Fruit fly (Drosophila melanogaster) whole organism, embryonic: ENCODE results near the gene CG14966.

ENCODE experiments used
- Bteb2 ChIP-seq: fragments of 200-800 bp; sonication (Bioruptor generic); optimal IDR thresholded peaks from 2 replicates; lab custom pipeline; 2016; ENCODE audit warnings: missing biosample characterization, missing genetic modification characterization
- CG10209 ChIP-seq: fragments of 200-800 bp; sonication (Bioruptor generic); optimal IDR thresholded peaks from 3 replicates; lab custom pipeline; 2017; ENCODE audit warnings: missing biosample characterization, mild to moderate bottlenecking, missing genetic modification characterization, missing genetic modification reagents
- CG10366 ChIP-seq: fragments of 200-800 bp; sonication (Bioruptor generic); IDR thresholded peaks from 2 replicates; pipeline ENCODE4 v1.3.6; 2022; ENCODE audit warnings: missing biosample characterization, missing genetic modification characterization
- CG11695 ChIP-seq: fragments of 200-800 bp; sonication (Bioruptor generic); IDR thresholded peaks from 3 replicates; pipeline ENCODE4 v1.3.6; 2022; ENCODE audit warnings: missing biosample characterization, missing genetic modification characterization
- CG12391 ChIP-seq: fragments of 200-800 bp; sonication (Bioruptor generic); optimal IDR thresholded peaks from 3 replicates; lab custom pipeline; 2018; ENCODE audit warnings: missing biosample characterization, mild to moderate bottlenecking, missing genetic modification characterization, moderate library complexity
- CG12659 ChIP-seq: fragments of 200-800 bp; sonication (Bioruptor generic); optimal IDR thresholded peaks from 3 replicates; lab custom pipeline; 2017; ENCODE audit warnings: mild to moderate bottlenecking, missing biosample characterization, missing genetic modification reagents, missing genetic modification characterization
- CG14014 ChIP-seq: fragments of 200-800 bp; sonication (Bioruptor generic); IDR thresholded peaks from 2 replicates; pipeline ENCODE4 v1.3.6; 2022; ENCODE audit warnings: missing biosample characterization, missing genetic modification characterization
- CG15514 ChIP-seq: fragments of 200-800 bp; sonication (Bioruptor generic); optimal IDR thresholded peaks from 3 replicates; lab custom pipeline; 2017; ENCODE audit warnings: missing biosample characterization, missing genetic modification characterization, mild to moderate bottlenecking, moderate library complexity, missing genetic modification reagents
- CG1792 ChIP-seq: fragments of 200-800 bp; sonication (Bioruptor generic); optimal IDR thresholded peaks from 2 replicates; lab custom pipeline; 2016; ENCODE audit warnings: missing biosample characterization, missing genetic modification characterization
- CG18262 ChIP-seq: fragments of 200-800 bp; optimal IDR thresholded peaks from 3 replicates; lab custom pipeline; 2019; ENCODE audit warnings: missing biosample characterization, mild to moderate bottlenecking, missing genetic modification characterization, moderate library complexity
- CG18619 ChIP-seq: fragments of 200-800 bp; sonication (Bioruptor generic); optimal IDR thresholded peaks from 3 replicates; lab custom pipeline; 2017; ENCODE audit warnings: missing biosample characterization, mild to moderate bottlenecking, missing genetic modification characterization
- CG30431 ChIP-seq: fragments of 200-800 bp; sonication (Bioruptor generic); optimal IDR thresholded peaks from 2 replicates; lab custom pipeline; 2017; ENCODE audit warnings: missing biosample characterization, missing genetic modification characterization
- CG31441 ChIP-seq: fragments of 200-800 bp; sonication (Bioruptor generic); IDR thresholded peaks from 2 replicates; pipeline ENCODE4 v1.3.6; 2022; ENCODE audit warnings: missing biosample characterization, missing genetic modification characterization
- CG32532 ChIP-seq: fragments of 200-800 bp; sonication (Bioruptor generic); IDR thresholded peaks from 2 replicates; pipeline ENCODE4 v1.3.6; 2022; ENCODE audit warnings: missing biosample characterization, missing genetic modification characterization
- CG32767 ChIP-seq: fragments of 200-800 bp; sonication (Bioruptor generic); IDR thresholded peaks from 2 replicates; pipeline ENCODE4 v1.3.6; 2022; ENCODE audit warnings: missing biosample characterization, missing genetic modification characterization
- CG33213 ChIP-seq: fragments of 200-800 bp; sonication (Bioruptor generic); optimal IDR thresholded peaks from 3 replicates; lab custom pipeline; 2016; ENCODE audit warnings: missing biosample characterization, missing genetic modification characterization
- CG4424 ChIP-seq: fragments of 200-800 bp; sonication (Bioruptor generic); optimal IDR thresholded peaks from 3 replicates; lab custom pipeline; 2016; ENCODE audit warnings: missing biosample characterization, missing genetic modification characterization
- CG7372 ChIP-seq: fragments of 200-800 bp; sonication (Bioruptor generic); IDR thresholded peaks from 2 replicates; pipeline ENCODE4 v1.3.6; 2022; ENCODE audit warnings: missing biosample characterization, missing genetic modification characterization
- CG8290 ChIP-seq, 3 experiments: fragments of 200-800 bp; sonication (Bioruptor generic); optimal IDR thresholded peaks; 2 replicates each; lab custom pipeline; 2016 to 2019; ENCODE audit warnings: missing biosample characterization in 3 of 3, missing genetic modification characterization in 3 of 3, mild to moderate bottlenecking in 2 of 3, moderate library complexity in 1 of 3
- CG9609 ChIP-seq: fragments of 200-800 bp; sonication (Bioruptor generic); optimal IDR thresholded peaks from 3 replicates; lab custom pipeline; 2016; ENCODE audit warnings: missing biosample characterization, missing genetic modification characterization
- CG9727 ChIP-seq: fragments of 200-800 bp; sonication (Bioruptor generic); optimal IDR thresholded peaks from 3 replicates; lab custom pipeline; 2017; ENCODE audit warnings: missing biosample characterization, mild to moderate bottlenecking, missing genetic modification characterization
- CG9932 ChIP-seq: fragments of 200-800 bp; sonication (Bioruptor generic); IDR thresholded peaks from 2 replicates; pipeline ENCODE4 v1.3.6; 2022; ENCODE audit warnings: missing biosample characterization, missing genetic modification characterization
- CHES-1-like ChIP-seq: fragments of 200-800 bp; sonication (Bioruptor generic); optimal IDR thresholded peaks from 2 replicates; lab custom pipeline; 2016; ENCODE audit warnings: missing biosample characterization, missing genetic modification characterization
- Camta ChIP-seq: fragments of 200-800 bp; sonication (Bioruptor generic); optimal IDR thresholded peaks from 2 replicates; lab custom pipeline; 2016; ENCODE audit warnings: missing biosample characterization, missing genetic modification characterization
- Dad ChIP-seq: fragments of 200-800 bp; sonication (Bioruptor generic); optimal IDR thresholded peaks from 3 replicates; lab custom pipeline; 2016; ENCODE audit warnings: missing biosample characterization, missing genetic modification characterization
- HLH54F ChIP-seq: fragments of 200-800 bp; sonication (Bioruptor generic); optimal IDR thresholded peaks from 3 replicates; lab custom pipeline; 2016; ENCODE audit warnings: missing biosample characterization, missing genetic modification characterization
- MESR4 ChIP-seq: fragments of 200-800 bp; sonication (Bioruptor generic); optimal IDR thresholded peaks from 2 replicates; lab custom pipeline; 2018; ENCODE audit warnings: missing biosample characterization, mild to moderate bottlenecking, missing genetic modification characterization, moderate library complexity
- Med ChIP-seq: fragments of 200-800 bp; sonication (Bioruptor generic); peaks from one replicate; lab custom pipeline; 2016; ENCODE audit warnings: missing biosample characterization, missing genetic modification characterization, mild to moderate bottlenecking, inconsistent platforms, moderate library complexity
- Meics ChIP-seq: fragments of 200-800 bp; sonication (Bioruptor generic); optimal IDR thresholded peaks from 2 replicates; lab custom pipeline; 2017; ENCODE audit warnings: missing biosample characterization, mild to moderate bottlenecking, missing genetic modification characterization
- Myb ChIP-seq: fragments of 200-800 bp; sonication (Bioruptor generic); optimal IDR thresholded peaks from 2 replicates; lab custom pipeline; 2016; ENCODE audit warnings: missing biosample characterization, missing genetic modification characterization
- Ptx1 ChIP-seq: fragments of 200-800 bp; sonication (Bioruptor generic); IDR thresholded peaks from 2 replicates; pipeline ENCODE4 v1.3.6; 2022; ENCODE audit warnings: missing biosample characterization, missing genetic modification characterization
- Xrp1 ChIP-seq: fragments of 200-800 bp; sonication (Bioruptor generic); IDR thresholded peaks from 2 replicates; pipeline ENCODE4 v1.3.6; 2022; ENCODE audit warnings: missing biosample characterization, missing genetic modification characterization
- YL-1 ChIP-seq: fragments of 200-800 bp; sonication (Bioruptor generic); optimal IDR thresholded peaks from 3 replicates; lab custom pipeline; 2017; ENCODE audit warnings: missing biosample characterization, mild to moderate bottlenecking, missing genetic modification characterization
- ac ChIP-seq: fragments of 200-800 bp; sonication (Bioruptor generic); optimal IDR thresholded peaks from 3 replicates; lab custom pipeline; 2017; ENCODE audit warnings: missing biosample characterization, mild to moderate bottlenecking, missing genetic modification characterization
- ase ChIP-seq: fragments of 200-800 bp; sonication (Bioruptor generic); IDR thresholded peaks from 3 replicates; pipeline ENCODE4 v1.3.6; 2022; ENCODE audit warnings: missing biosample characterization, missing genetic modification characterization
- az2 ChIP-seq: fragments of 200-800 bp; sonication (Bioruptor generic); optimal IDR thresholded peaks from 3 replicates; lab custom pipeline; 2016; ENCODE audit warnings: missing biosample characterization, missing genetic modification characterization
- bab2 ChIP-seq: fragments of 200-800 bp; sonication (Bioruptor generic); optimal IDR thresholded peaks from 2 replicates; lab custom pipeline; 2016; ENCODE audit warnings: missing biosample characterization, missing genetic modification characterization
- bbx ChIP-seq: fragments of 200-800 bp; sonication (Bioruptor generic); IDR thresholded peaks from 2 replicates; pipeline ENCODE4 v1.3.6; 2022; ENCODE audit warnings: missing biosample characterization, missing genetic modification characterization; ENCODE audit not compliant: partially characterized antibody
- bsh ChIP-seq, 2 experiments: fragments of 200-800 bp; sonication (Bioruptor generic); optimal IDR thresholded peaks; 2 replicates each; lab custom pipeline; 2017 to 2018; ENCODE audit warnings: mild to moderate bottlenecking in 2 of 2, missing biosample characterization in 2 of 2, missing genetic modification characterization in 2 of 2, moderate library complexity in 1 of 2
- chif ChIP-seq, 2 experiments: fragments of 200-800 bp; sonication (Bioruptor generic); optimal IDR thresholded peaks; 3 replicates each; lab custom pipeline; 2016; ENCODE audit warnings: missing biosample characterization in 2 of 2, missing genetic modification characterization in 2 of 2
- disco-r ChIP-seq: fragments of 200-800 bp; sonication (Bioruptor generic); optimal IDR thresholded peaks from 2 replicates; lab custom pipeline; 2016; ENCODE audit warnings: missing biosample characterization, missing genetic modification characterization
- ewg ChIP-seq: fragments of 200-800 bp; sonication (Bioruptor generic); optimal IDR thresholded peaks from 3 replicates; lab custom pipeline; 2017; ENCODE audit warnings: mild to moderate bottlenecking, missing biosample characterization, missing genetic modification reagents, missing genetic modification characterization
- fu2 ChIP-seq: fragments of 200-800 bp; sonication (Bioruptor generic); optimal IDR thresholded peaks from 2 replicates; lab custom pipeline; 2016; ENCODE audit warnings: missing biosample characterization, missing genetic modification characterization
- grn ChIP-seq: fragments of 200-800 bp; sonication (Bioruptor generic); optimal IDR thresholded peaks from 3 replicates; lab custom pipeline; 2017; ENCODE audit warnings: missing biosample characterization, missing genetic modification characterization
- org-1 ChIP-seq: fragments of 200-800 bp; sonication (Bioruptor generic); optimal IDR thresholded peaks from 2 replicates; lab custom pipeline; 2017; ENCODE audit warnings: missing biosample characterization, missing genetic modification characterization
- stc ChIP-seq: fragments of 200-800 bp; sonication (Bioruptor generic); IDR thresholded peaks from 2 replicates; pipeline ENCODE4 v1.3.6; 2022; ENCODE audit warnings: missing biosample characterization, missing genetic modification characterization
- trh ChIP-seq: fragments of 200-800 bp; sonication (Bioruptor generic); optimal IDR thresholded peaks from 2 replicates; lab custom pipeline; 2016; ENCODE audit warnings: missing biosample characterization, missing genetic modification characterization
- vnd ChIP-seq: fragments of 200-800 bp; sonication (Bioruptor generic); IDR thresholded peaks from 3 replicates; pipeline ENCODE4 v1.3.6; 2022; ENCODE audit warnings: missing biosample characterization, missing genetic modification characterization; ENCODE audit not compliant: partially characterized antibody
- vvl ChIP-seq: fragments of 200-800 bp; sonication (Bioruptor generic); IDR thresholded peaks from 2 replicates; pipeline ENCODE4 v1.3.6; 2022; ENCODE audit warnings: missing biosample characterization, missing genetic modification characterization
- wdn ChIP-seq: fragments of 200-800 bp; sonication (Bioruptor generic); IDR thresholded peaks from 2 replicates; pipeline ENCODE4 v1.3.6; 2022; ENCODE audit warnings: missing biosample characterization, missing genetic modification characterization

The CG14966 gene

DNA sequence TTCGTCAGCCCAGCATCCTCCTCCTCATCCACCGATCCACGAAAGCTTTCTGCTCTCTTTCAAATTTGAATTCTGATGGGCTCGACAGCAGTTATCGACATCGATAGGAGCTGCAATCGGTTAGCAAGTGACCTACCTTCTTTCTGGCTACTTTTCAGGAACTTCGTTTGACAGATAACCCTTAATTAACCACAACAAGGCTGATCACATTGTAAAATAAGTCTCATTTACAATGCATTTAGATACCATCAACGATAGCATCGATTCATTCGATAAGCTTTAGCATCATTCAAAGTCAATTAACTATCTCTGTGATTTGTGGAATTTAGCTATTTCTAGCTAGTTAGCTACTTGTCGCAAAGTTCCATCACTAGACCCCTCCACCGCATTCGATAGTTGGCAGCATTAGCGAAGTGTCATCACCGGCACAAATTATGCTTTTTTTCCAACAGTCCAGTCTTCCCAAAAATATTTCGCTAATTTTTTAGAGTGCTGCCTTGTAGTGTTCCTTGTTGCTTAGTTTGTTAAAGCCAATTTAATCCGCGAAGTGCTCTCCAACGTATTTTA lies 18.8 kb downstream of the CG14966 start, which contains the start of the genes MnM and Girdin (continued):
- TF ChIP-seq CG15514 (GFP tag; lab: Kevin White, UChicago) = peak; percentile 88
- TF ChIP-seq Camta (GFP tag; lab: Kevin White, UChicago) = peak; percentile 39
- peak; percentile 12 for TF ChIP-seq org-1
- peak; percentile 44 for TF ChIP-seq disco-r (GFP tag; lab: Kevin White, UChicago)
- peak; percentile 37 to 74 for TF ChIP-seq chif (GFP tag; optimal IDR thresholded peaks at IDR 0.05; lab: Kevin White, UChicago)
- TF ChIP-seq CG30431 = peak; percentile 15
- TF ChIP-seq vvl (GFP tag; lab: Robert Waterston, UW) = peak; percentile 41; the same call in 1 of the 2 replicates
- TF ChIP-seq ewg = peak; percentile 10
- peak; percentile 64 for TF ChIP-seq CG33213
- TF ChIP-seq CHES-1-like = peak; percentile 86
- TF ChIP-seq CG1792 (GFP tag; lab: Kevin White, UChicago) = peak; percentile 17
- TF ChIP-seq Med (GFP tag; lab: Kevin White, UChicago) = peak; percentile 94
- TF ChIP-seq Dad (GFP tag; lab: Kevin White, UChicago) = peak; percentile 60
- peak; percentile 63 for TF ChIP-seq MESR4 (GFP tag; lab: Kevin White, UChicago)
- no peak for TF ChIP-seq CG11695 (GFP tag; lab: Robert Waterston, UW)
- TF ChIP-seq CG9727 (GFP tag; lab: Kevin White, UChicago) = peak; percentile 46
- TF ChIP-seq CG10209 = peak; percentile 56
- TF ChIP-seq CG12391 (tag; lab: Kevin White, UChicago) = peak; percentile 75
- no peak for TF ChIP-seq stc
- no peak for TF ChIP-seq Ptx1
- TF ChIP-seq grn = no peak
- peak; percentile 63 for TF ChIP-seq bbx
- no peak for TF ChIP-seq CG32767 (GFP tag; lab: Robert Waterston, UW)
- peak; percentile 36 for TF ChIP-seq CG18619 (GFP tag; lab: Kevin White, UChicago)
- peak; percentile 88 for TF ChIP-seq CG9932
- peak; percentile 59 for TF ChIP-seq CG4424 (GFP tag; lab: Kevin White, UChicago)
- peak; percentile 19 for TF ChIP-seq YL-1 (GFP tag; lab: Kevin White, UChicago)
- peak; percentile 87 for TF ChIP-seq HLH54F (GFP tag; lab: Kevin White, UChicago)
- TF ChIP-seq CG8290 (GFP tag; optimal IDR thresholded peaks at IDR 0.05; lab: Kevin White, UChicago) = peak; percentile 41
- peak in 1 of 2 experiments; percentile 25 for TF ChIP-seq CG8290 (tag; optimal IDR thresholded peaks at IDR 0.05; lab: Kevin White, UChicago)
- peak; percentile 55 for TF ChIP-seq CG10366 (GFP tag; lab: Robert Waterston, UW)
- peak in 1 of 2 experiments; percentile 41 for TF ChIP-seq bsh (GFP tag; optimal IDR thresholded peaks at IDR 0.05; lab: Kevin White, UChicago)
- peak; percentile 22 for TF ChIP-seq Meics (GFP tag; lab: Kevin White, UChicago)
- peak; percentile 73 for TF ChIP-seq bab2 (GFP tag; lab: Kevin White, UChicago)
- TF ChIP-seq CG9609 (GFP tag; lab: Kevin White, UChicago) = peak; percentile 79
- no peak for TF ChIP-seq CG18262 (tag; lab: Kevin White, UChicago)
- TF ChIP-seq CG12659 = peak; percentile 82
- TF ChIP-seq az2 (GFP tag; lab: Kevin White, UChicago) = peak; percentile 56
- peak; percentile 82 for TF ChIP-seq fu2 (GFP tag; lab: Kevin White, UChicago)
- TF ChIP-seq ase (GFP tag; lab: Robert Waterston, UW) = no peak
- TF ChIP-seq CG32532 (GFP tag; lab: Robert Waterston, UW) = peak; percentile 53; the same call in 1 of the 2 replicates
- TF ChIP-seq wdn (GFP tag; lab: Robert Waterston, UW) = no peak
- peak; percentile 86 for TF ChIP-seq vnd
- TF ChIP-seq CG14014 = peak; percentile 37; the same call in 1 of the 2 replicates
- TF ChIP-seq Bteb2 = peak; percentile 69
- TF ChIP-seq Xrp1 = peak; percentile 41; the same call in 1 of the 2 replicates
- no peak for TF ChIP-seq CG31441 (GFP tag; lab: Robert Waterston, UW)
- TF ChIP-seq ac (GFP tag; lab: Kevin White, UChicago) = no peak
- peak; percentile 89 for TF ChIP-seq Myb (GFP tag; lab: Kevin White, UChicago)
- TF ChIP-seq trh = peak; percentile 17
- TF ChIP-seq CG7372 (GFP tag; lab: Robert Waterston, UW) = 0 out of 2 replicates have a peak, but pooled peaks have one; percentile 11
